Worm (Caenorhabditis elegans): ENCODE data around the gene str-182.

- TF ChIP-seq dmd-4 (tag; optimal IDR thresholded peaks at IDR 0.05; ENCODE audit: borderline replicate concordance) (no peak), pha-4 (tag; optimal IDR thresholded peaks at IDR 0.05) (no peak), fkh-10 (GFP tag; optimal IDR thresholded peaks at IDR 0.05) (no peak)
These were observed 26.7 kb downstream of the str-182 start, which contains the start of gene rpc-25 for ce11 chrV:10206502-10206901.

Measured in whole organism, late embryonic.